Worm (Caenorhabditis elegans) whole organism, L1 larva: ENCODE data around the gene cls-3.

Experiments
- ceh-82 ChIP-seq, 3 experiments: fragments of 150-350 bp in 1 of 3; sonication (generic microtip) in 2 of 3; optimal IDR thresholded peaks; 2 replicates each; lab custom pipeline; 2014 to 2017; ENCODE audit warnings: missing biosample characterization in 3 of 3, missing genetic modification characterization in 3 of 3
- ceh-90 ChIP-seq: sonication (generic microtip); optimal IDR thresholded peaks from 2 replicates; lab custom pipeline; 2016; ENCODE audit warnings: missing genetic modification characterization, missing compliant biosample characterization
- jun-1 ChIP-seq: fragments of 150-350 bp; optimal IDR thresholded peaks from 2 replicates; lab custom pipeline; 2014; ENCODE audit warnings: missing biosample characterization, missing genetic modification reagents, missing genetic modification characterization
- lin-15B ChIP-seq: fragments of 150-350 bp; sonication (generic microtip); optimal IDR thresholded peaks from 3 replicates; lab custom pipeline; 2014; ENCODE audit warnings: missing biosample characterization, missing genetic modification characterization
- lin-35 ChIP-seq, 2 experiments: fragments of 150-350 bp; optimal IDR thresholded peaks; 2 replicates each; lab custom pipeline; 2014; ENCODE audit warnings: missing biosample characterization in 2 of 2, missing genetic modification characterization in 2 of 2, missing genetic modification reagents in 2 of 2
- nhr-76 ChIP-seq: sonication (generic microtip); optimal IDR thresholded peaks from 2 replicates; lab custom pipeline; 2017; ENCODE audit warnings: missing biosample characterization, missing genetic modification characterization
- sox-4 ChIP-seq: sonication (generic microtip); optimal IDR thresholded peaks from 2 replicates; lab custom pipeline; 2016; ENCODE audit warnings: missing genetic modification characterization, missing compliant biosample characterization
- ztf-4 ChIP-seq: fragments of 150-350 bp; optimal IDR thresholded peaks from 2 replicates; lab custom pipeline; 2014; ENCODE audit warnings: missing biosample characterization, missing genetic modification characterization

DNA sequence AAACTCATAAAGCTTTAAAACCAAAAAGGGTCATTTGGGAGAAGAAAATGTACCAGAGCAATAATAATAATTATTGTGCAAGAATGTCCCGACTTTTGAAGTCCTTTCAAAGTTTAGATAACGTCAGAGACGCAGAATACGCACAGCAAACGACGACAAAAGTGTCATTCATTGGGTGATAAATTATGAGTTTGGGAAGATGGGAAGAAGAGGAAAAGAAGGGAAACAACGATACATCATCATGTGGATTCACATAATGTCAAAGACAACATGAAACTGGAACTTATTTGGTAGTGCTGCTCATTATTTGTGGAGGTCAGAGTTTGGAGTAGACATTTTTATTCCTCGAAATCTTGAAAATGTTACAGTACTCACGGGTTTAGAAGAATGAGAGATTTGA, 13.0 kb downstream of the cls-3 start:
- TF ChIP-seq sox-4 (no peak), nhr-76 (no peak), lin-15B (tag; lab: Kevin White, UChicago) (no peak), ztf-4 (tag; lab: Kevin White, UChicago) (no peak), jun-1 (no peak), ceh-82 (tag; optimal IDR thresholded peaks at IDR 0.05; lab: Kevin White, UChicago) (no peak), ceh-90 (tag; lab: Kevin White, UChicago) (no peak), lin-35 (GFP tag; optimal IDR thresholded peaks at IDR 0.05; lab: Kevin White, UChicago) (no peak)
